Worm (Caenorhabditis elegans): ENCODE data around the gene M03C11.6.

DNA sequence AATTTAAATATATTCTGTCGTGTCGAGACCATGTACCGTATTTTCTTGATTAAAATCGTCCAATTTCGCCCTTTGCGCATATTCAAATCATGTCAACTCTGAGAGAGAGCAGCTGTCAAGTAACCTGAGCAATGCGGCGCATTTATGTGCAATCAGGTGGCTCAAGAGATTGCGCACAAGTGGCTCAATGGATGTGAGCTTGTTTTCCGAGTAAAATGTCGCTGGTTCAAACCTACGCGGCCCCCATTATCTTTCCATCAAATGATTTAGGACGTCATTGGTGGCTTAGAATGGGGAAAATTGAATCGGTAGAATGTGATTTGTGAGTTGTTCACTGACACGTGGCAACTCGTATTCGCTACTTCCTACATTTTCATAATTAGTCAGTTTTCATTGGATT is 8.3 kb upstream of the M03C11.6 start:
- TF ChIP-seq ceh-34 (tag; optimal IDR thresholded peaks at IDR 0.05) (peak; percentile 54), dve-1 (tag; optimal IDR thresholded peaks at IDR 0.05) (no peak), ceh-22 (tag; optimal IDR thresholded peaks at IDR 0.05) (no peak), pqm-1 (tag; optimal IDR thresholded peaks at IDR 0.05) (peak; percentile 68), tbx-2 (tag; optimal IDR thresholded peaks at IDR 0.05) (peak; percentile 73), ama-1 (optimal IDR thresholded peaks at IDR 0.05) (no peak), ceh-14 (tag; optimal IDR thresholded peaks at IDR 0.05) (peak; percentile 1), fkh-10 (GFP tag; optimal IDR thresholded peaks at IDR 0.05) (no peak), mec-3 (tag; optimal IDR thresholded peaks at IDR 0.05; ENCODE audit: borderline replicate concordance) (no peak), sox-4 (tag; optimal IDR thresholded peaks at IDR 0.05) (peak; percentile 49), elt-4 (tag; optimal IDR thresholded peaks at IDR 0.05) (no peak), T23F11.4 (GFP tag; optimal IDR thresholded peaks at IDR 0.05) (peak; percentile 27)
